Fruit fly (Drosophila melanogaster): ENCODE data around the gene Galk.

The Galk gene

dm6 chr3L:9028057-9028456, 42.2 kb upstream of the Galk start (continued):
- TF ChIP-seq Sry-β (GFP tag; optimal IDR thresholded peaks at IDR 0.05) (no peak), CG13775 (GFP tag; optimal IDR thresholded peaks at IDR 0.05) (peak; percentile 35), sqz (GFP tag; optimal IDR thresholded peaks at IDR 0.05) (no peak), CG1529 (GFP tag; optimal IDR thresholded peaks at IDR 0.05) (peak; percentile 18), CG10462 (GFP tag; optimal IDR thresholded peaks at IDR 0.05) (no peak), bab2 (GFP tag; optimal IDR thresholded peaks at IDR 0.05) (peak; percentile 51), hth (optimal IDR thresholded peaks at IDR 0.05) (no peak), row (GFP tag; IDR thresholded peaks at IDR 0.05) (peak; percentile 58), CG14667 (GFP tag; IDR thresholded peaks at IDR 0.05) (no peak), CG18764 (GFP tag; optimal IDR thresholded peaks at IDR 0.05) (no peak), fd102C (GFP tag; optimal IDR thresholded peaks at IDR 0.05) (peak; percentile 16), run (tag; optimal IDR thresholded peaks at IDR 0.05) (no peak), CG4617 (GFP tag; optimal IDR thresholded peaks at IDR 0.05; ENCODE audit: borderline replicate concordance) (no peak), gem (tag; optimal IDR thresholded peaks at IDR 0.05) (peak; percentile 73), CG7271 (tag; optimal IDR thresholded peaks at IDR 0.05) (no peak), lab (GFP tag; optimal IDR thresholded peaks at IDR 0.05) (no peak), croc (GFP tag; conservative IDR thresholded peaks at IDR 0.05) (no peak; the same call in 1 of the 3 replicates), repo (GFP tag; optimal IDR thresholded peaks at IDR 0.05) (no peak), unpg (GFP tag; optimal IDR thresholded peaks at IDR 0.05) (peak; percentile 57), crp (GFP tag; optimal IDR thresholded peaks at IDR 0.05) (no peak), twi (tag; optimal IDR thresholded peaks at IDR 0.05) (peak; percentile 46), CG7839 (tag; optimal IDR thresholded peaks at IDR 0.05) (peak; percentile 59), CG2712 (tag; optimal IDR thresholded peaks at IDR 0.05) (peak; percentile 56), CG17612 (GFP tag; IDR thresholded peaks at IDR 0.05) (no peak), Sin3A (optimal IDR thresholded peaks at IDR 0.05) (no peak), bcd (GFP tag; optimal IDR thresholded peaks at IDR 0.05) (peak; percentile 35), sd (tag; optimal IDR thresholded peaks at IDR 0.05) (no peak), Fer3 (tag; optimal IDR thresholded peaks at IDR 0.05) (no peak), CG18619 (GFP tag; optimal IDR thresholded peaks at IDR 0.05) (peak; percentile 13), sc (optimal IDR thresholded peaks at IDR 0.05) (no peak), sc (GFP tag; optimal IDR thresholded peaks at IDR 0.05) (peak; percentile 32), CG9797 (GFP tag; optimal IDR thresholded peaks at IDR 0.05) (no peak), Mes4 (GFP tag; optimal IDR thresholded peaks at IDR 0.05) (peak; percentile 17), Chrac-16 (GFP tag; optimal IDR thresholded peaks at IDR 0.05) (peak; percentile 21), Ets65A (GFP tag) (peak; percentile 92), cad (GFP tag; optimal IDR thresholded peaks at IDR 0.05) (no peak), Abd-B (GFP tag; optimal IDR thresholded peaks at IDR 0.05) (peak; percentile 34), HLHmδ (GFP tag; optimal IDR thresholded peaks at IDR 0.05) (no peak), peb (GFP tag; IDR thresholded peaks at IDR 0.05) (no peak), Six4 (GFP tag; optimal IDR thresholded peaks at IDR 0.05) (no peak), CG10431 (GFP tag; optimal IDR thresholded peaks at IDR 0.05) (no peak), Myb (GFP tag; optimal IDR thresholded peaks at IDR 0.05) (no peak), emc (GFP tag; optimal IDR thresholded peaks at IDR 0.05) (no peak), CG7963 (GFP tag; IDR thresholded peaks at IDR 0.05; ENCODE audit: partially characterized antibody) (no peak), CG10979 (tag; optimal IDR thresholded peaks at IDR 0.05) (peak; percentile 76), stwl (tag; optimal IDR thresholded peaks at IDR 0.05) (no peak), esg (GFP tag; conservative IDR thresholded peaks at IDR 0.05) (peak; percentile 31; the same call in 1 of the 2 replicates), Rfx (GFP tag; IDR thresholded peaks at IDR 0.05) (no peak), CG34422 (GFP tag; IDR thresholded peaks at IDR 0.05) (no peak), CG9817 (tag; optimal IDR thresholded peaks at IDR 0.05) (no peak), CG8944 (GFP tag; optimal IDR thresholded peaks at IDR 0.05) (peak; percentile 27), pum (GFP tag; optimal IDR thresholded peaks at IDR 0.05) (peak; percentile 39)
